Fruit fly (Drosophila melanogaster): ENCODE measurements around the gene CG14085.

dm6 chr3L:19270542-19270941 lies 1.4 kb downstream of the CG14085 start, which contains the start of gene CG14088:
- no peak for TF ChIP-seq usp (GFP tag; optimal IDR thresholded peaks at IDR 0.05)
- TF ChIP-seq pan (optimal IDR thresholded peaks at IDR 0.05) = no peak
- TF ChIP-seq psq (optimal IDR thresholded peaks at IDR 0.05) = no peak
- no peak for TF ChIP-seq CG8478 (optimal IDR thresholded peaks at IDR 0.05)
- TF ChIP-seq EcR (GFP tag; optimal IDR thresholded peaks at IDR 0.05) = no peak
